Fruit fly (Drosophila melanogaster): ENCODE data around the gene cype.
A peak's percentile ranks its signal among the peaks of the same experiment; 100 is the strongest.

cype gene

dm6 chr2L:5287599-5288261, 39.3 kb upstream of the cype start (continued):
- TF ChIP-seq CG3032 (tag; optimal IDR thresholded peaks at IDR 0.05) (peak; percentile 97), fd85E (GFP tag; optimal IDR thresholded peaks at IDR 0.05) (peak; percentile 23), Smox (GFP tag; optimal IDR thresholded peaks at IDR 0.05) (peak; percentile 79), CG8632 (GFP tag; optimal IDR thresholded peaks at IDR 0.05) (peak; percentile 85), CG6854 (GFP tag; optimal IDR thresholded peaks at IDR 0.05) (peak; percentile 77), net (GFP tag; optimal IDR thresholded peaks at IDR 0.05) (peak; percentile 70), Blimp-1 (GFP tag; optimal IDR thresholded peaks at IDR 0.05) (peak; percentile 59), topi (GFP tag; optimal IDR thresholded peaks at IDR 0.05) (peak; percentile 88), cyc (GFP tag; optimal IDR thresholded peaks at IDR 0.05) (peak; percentile 72), Ets96B (tag; optimal IDR thresholded peaks at IDR 0.05) (peak; percentile 97), Eip75B (GFP tag; optimal IDR thresholded peaks at IDR 0.05) (peak; percentile 89), pdm3 (GFP tag; optimal IDR thresholded peaks at IDR 0.05) (peak; percentile 79), Sox102F (GFP tag; optimal IDR thresholded peaks at IDR 0.05) (peak; percentile 79), vri (GFP tag; optimal IDR thresholded peaks at IDR 0.05) (no peak), Hr39 (GFP tag; optimal IDR thresholded peaks at IDR 0.05) (peak; percentile 57), Eip93F (GFP tag; optimal IDR thresholded peaks at IDR 0.05) (no peak), Gug (GFP tag; IDR thresholded peaks at IDR 0.05) (peak; percentile 24; the same call in 1 of the 2 replicates), CG11294 (GFP tag; IDR thresholded peaks at IDR 0.05) (no peak), CG6792 (GFP tag; optimal IDR thresholded peaks at IDR 0.05) (peak; percentile 83), Eip78C (GFP tag) (peak; percentile 98), CG8119 (GFP tag; IDR thresholded peaks at IDR 0.05) (peak; percentile 79), CG1621 (tag; optimal IDR thresholded peaks at IDR 0.05) (peak; percentile 94), CG32006 (GFP tag; optimal IDR thresholded peaks at IDR 0.05) (peak; percentile 77), CG6276 (GFP tag; optimal IDR thresholded peaks at IDR 0.05) (peak; percentile 50), svp (GFP tag) (peak; percentile 95), achi (GFP tag; optimal IDR thresholded peaks at IDR 0.05) (peak; percentile 86), Hr4 (GFP tag; optimal IDR thresholded peaks at IDR 0.05) (peak; percentile 67), dsx (GFP tag; optimal IDR thresholded peaks at IDR 0.05; ENCODE audit: poor library complexity, severe bottlenecking) (peak; percentile 95), fkh (GFP tag; optimal IDR thresholded peaks at IDR 0.05) (no peak), CG10631 (GFP tag; optimal IDR thresholded peaks at IDR 0.05) (peak; percentile 85), Ets21C (GFP tag; optimal IDR thresholded peaks at IDR 0.05) (peak; percentile 62), CG3919 (GFP tag; optimal IDR thresholded peaks at IDR 0.05) (peak; percentile 87)

- TF ChIP-seq Hr39 (GFP tag; optimal IDR thresholded peaks at IDR 0.05) (no peak), CG6163 (GFP tag; IDR thresholded peaks at IDR 0.05) (peak; percentile 85), CG31627 (GFP tag; optimal IDR thresholded peaks at IDR 0.05) (no peak), acj6 (GFP tag; optimal IDR thresholded peaks at IDR 0.05) (peak; percentile 47), Eip75B (GFP tag; optimal IDR thresholded peaks at IDR 0.05) (peak; percentile 57), achi (GFP tag; optimal IDR thresholded peaks at IDR 0.05) (peak; percentile 37), ss (GFP tag; optimal IDR thresholded peaks at IDR 0.05) (peak; percentile 28 to 60), lz (GFP tag; optimal IDR thresholded peaks at IDR 0.05) (no peak), Gug (GFP tag; IDR thresholded peaks at IDR 0.05) (no peak), spab (GFP tag; optimal IDR thresholded peaks at IDR 0.05) (peak; percentile 79), CG6808 (GFP tag; optimal IDR thresholded peaks at IDR 0.05) (peak; percentile 80), CG1621 (tag; optimal IDR thresholded peaks at IDR 0.05) (peak; percentile 74), CG6792 (GFP tag; optimal IDR thresholded peaks at IDR 0.05) (peak; percentile 42), CG4318 (GFP tag; optimal IDR thresholded peaks at IDR 0.05) (no peak), cyc (GFP tag; optimal IDR thresholded peaks at IDR 0.05) (peak; percentile 20), net (GFP tag; optimal IDR thresholded peaks at IDR 0.05) (peak; percentile 10), salr (GFP tag; optimal IDR thresholded peaks at IDR 0.05) (peak in 1 of 2 experiments; percentile 46), fkh (GFP tag; optimal IDR thresholded peaks at IDR 0.05) (no peak), CG8319 (GFP tag; optimal IDR thresholded peaks at IDR 0.05) (peak; percentile 44), CG32006 (GFP tag; optimal IDR thresholded peaks at IDR 0.05) (no peak), topi (GFP tag; optimal IDR thresholded peaks at IDR 0.05) (peak; percentile 4), CG10631 (GFP tag; optimal IDR thresholded peaks at IDR 0.05) (peak; percentile 82), Eip93F (GFP tag; optimal IDR thresholded peaks at IDR 0.05) (no peak), CG7368 (GFP tag; optimal IDR thresholded peaks at IDR 0.05) (peak; percentile 4), esn (GFP tag; optimal IDR thresholded peaks at IDR 0.05) (no peak), Smox (GFP tag; optimal IDR thresholded peaks at IDR 0.05) (no peak), Sox15 (GFP tag; optimal IDR thresholded peaks at IDR 0.05) (peak; percentile 6), CG9139 (GFP tag; optimal IDR thresholded peaks at IDR 0.05) (peak; percentile 48), CG3919 (GFP tag; optimal IDR thresholded peaks at IDR 0.05) (peak; percentile 42), dac (GFP tag; optimal IDR thresholded peaks at IDR 0.05) (no peak), CG15336 (GFP tag; IDR thresholded peaks at IDR 0.05) (no peak), CG3032 (tag; optimal IDR thresholded peaks at IDR 0.05) (peak; percentile 75)
Measured at dm6 chr2L:5288262-5288621, 38.8 kb upstream of the cype start.
